Worm (Caenorhabditis elegans) whole organism, L4 larva: ENCODE measurements around the gene aexr-1.

Experiments used
- F49E8.2 ChIP-seq: sonication (generic microtip); optimal IDR thresholded peaks from 2 replicates; lab custom pipeline; 2016; ENCODE audit warnings: missing compliant biosample characterization, mild to moderate bottlenecking, missing genetic modification characterization, borderline replicate concordance
- R02D3.7 ChIP-seq: fragments of 150-350 bp; sonication (generic microtip); optimal IDR thresholded peaks from 3 replicates; lab custom pipeline; 2014; ENCODE audit warnings: missing biosample characterization, missing genetic modification characterization
- aha-1 ChIP-seq: fragments of 150-350 bp; peaks from one replicate; lab custom pipeline; 2014; ENCODE audit warnings: missing biosample characterization, missing genetic modification characterization
- ama-1 ChIP-seq: fragments of 150-350 bp; optimal IDR thresholded peaks from 2 replicates; lab custom pipeline; 2014; ENCODE audit warnings: inconsistent platforms, mixed read lengths
- attf-4 ChIP-seq: sonication (generic microtip); optimal IDR thresholded peaks from 3 replicates; lab custom pipeline; 2017; ENCODE audit warnings: missing biosample characterization, missing genetic modification characterization
- ceh-28 ChIP-seq: fragments of 150-350 bp; optimal IDR thresholded peaks from 2 replicates; lab custom pipeline; 2014; ENCODE audit warnings: missing biosample characterization, missing genetic modification reagents, missing genetic modification characterization
- ceh-62 ChIP-seq: sonication (generic microtip); optimal IDR thresholded peaks from 2 replicates; lab custom pipeline; 2017; ENCODE audit warnings: missing biosample characterization, missing genetic modification characterization
- ces-1 ChIP-seq: fragments of 150-350 bp; sonication (generic microtip); optimal IDR thresholded peaks from 4 replicates; lab custom pipeline; 2014; ENCODE audit warnings: missing biosample characterization, missing genetic modification reagents, missing genetic modification characterization
- cey-2 ChIP-seq: sonication (generic microtip); optimal IDR thresholded peaks from 3 replicates; lab custom pipeline; 2017; ENCODE audit warnings: missing genetic modification characterization, mild to moderate bottlenecking, missing compliant biosample characterization, antibody characterized with exemption, borderline replicate concordance; ENCODE audit not compliant: insufficient read depth
- ctbp-1 ChIP-seq: fragments of 200-800 bp; sonication (Bioruptor generic); IDR thresholded peaks from 2 replicates; pipeline ENCODE4 v1.3.6; 2022; ENCODE audit warnings: missing genetic modification reagents, missing genetic modification characterization, missing compliant biosample characterization
- daf-16 ChIP-seq, 3 experiments: sonication (generic microtip); optimal IDR thresholded peaks; 2 replicates each; lab custom pipeline; 2016 to 2017; ENCODE audit warnings: missing genetic modification characterization in 3 of 3, missing genetic modification reagents in 3 of 3, mild to moderate bottlenecking in 2 of 3, missing compliant biosample characterization in 2 of 3, missing biosample characterization in 1 of 3, moderate library complexity in 1 of 3
- daf-19 ChIP-seq: fragments of 200-800 bp; sonication (Bioruptor generic); conservative IDR thresholded peaks from 2 replicates; pipeline ENCODE4 v1.3.6; 2022; ENCODE audit warnings: missing genetic modification characterization, missing compliant biosample characterization
- dmd-6 ChIP-seq: fragments of 200-800 bp; sonication (Bioruptor generic); IDR thresholded peaks from 2 replicates; pipeline ENCODE4 v1.3.6; 2022; ENCODE audit warnings: missing genetic modification reagents, missing genetic modification characterization, missing compliant biosample characterization
- dve-1 ChIP-seq: sonication (generic microtip); optimal IDR thresholded peaks from 2 replicates; lab custom pipeline; 2017; ENCODE audit warnings: antibody characterized with exemption, mild to moderate bottlenecking, missing genetic modification characterization, missing compliant biosample characterization; ENCODE audit not compliant: insufficient read depth
- egl-43 ChIP-seq: fragments of 200-800 bp; sonication (Bioruptor generic); IDR thresholded peaks from 2 replicates; pipeline ENCODE4 v1.3.6; 2022; ENCODE audit warnings: missing genetic modification reagents, missing genetic modification characterization, missing compliant biosample characterization
- fos-1 ChIP-seq: fragments of 150-350 bp; optimal IDR thresholded peaks from 2 replicates; lab custom pipeline; 2014; ENCODE audit warnings: missing biosample characterization, missing genetic modification characterization
- hlh-11 ChIP-seq: fragments of 200-800 bp; sonication (Bioruptor generic); optimal IDR thresholded peaks from 2 replicates; lab custom pipeline; 2018; ENCODE audit warnings: mild to moderate bottlenecking, missing genetic modification characterization, missing compliant biosample characterization
- hlh-30 ChIP-seq: sonication (generic microtip); optimal IDR thresholded peaks from 2 replicates; lab custom pipeline; 2017; ENCODE audit warnings: antibody characterized with exemption, mild to moderate bottlenecking, missing genetic modification characterization, missing compliant biosample characterization; ENCODE audit not compliant: insufficient read depth
- lin-1 ChIP-seq: fragments of 200-800 bp; sonication (Bioruptor generic); IDR thresholded peaks from 2 replicates; pipeline ENCODE4 v1.3.6; 2022; ENCODE audit warnings: missing genetic modification reagents, missing genetic modification characterization, missing compliant biosample characterization
- lin-29 ChIP-seq: fragments of 200-800 bp; sonication (Bioruptor generic); IDR thresholded peaks from 2 replicates; pipeline ENCODE4 v1.3.6; 2022; ENCODE audit warnings: missing genetic modification reagents, missing genetic modification characterization, missing compliant biosample characterization
- lin-39 ChIP-seq: fragments of 150-350 bp; optimal IDR thresholded peaks from 2 replicates; lab custom pipeline; 2014; ENCODE audit warnings: missing biosample characterization, missing genetic modification reagents, missing genetic modification characterization
- lsy-2 ChIP-seq, 2 experiments: fragments of 150-350 bp in 1 of 2; sonication (generic microtip) in 1 of 2; optimal IDR thresholded peaks; 2 replicates each; lab custom pipeline; 2014 to 2017; ENCODE audit warnings: missing biosample characterization in 2 of 2, missing genetic modification characterization in 2 of 2
- madf-5 ChIP-seq, 2 experiments: fragments of 200-800 bp; sonication (Bioruptor generic); IDR thresholded peaks; 2 replicates each; pipeline ENCODE4 v1.3.6; 2022; ENCODE audit warnings: missing compliant biosample characterization in 2 of 2, missing genetic modification characterization in 2 of 2
- mxl-3 ChIP-seq: fragments of 200-800 bp; sonication (Bioruptor generic); optimal IDR thresholded peaks from 2 replicates; lab custom pipeline; 2018; ENCODE audit warnings: mild to moderate bottlenecking, missing genetic modification characterization, missing compliant biosample characterization
- nhr-10 ChIP-seq: fragments of 150-350 bp; optimal IDR thresholded peaks from 2 replicates; lab custom pipeline; 2014; ENCODE audit warnings: missing biosample characterization, missing genetic modification characterization
- nhr-111 ChIP-seq: fragments of 200-800 bp; sonication (Bioruptor generic); optimal IDR thresholded peaks from 2 replicates; lab custom pipeline; 2018; ENCODE audit warnings: mild to moderate bottlenecking, missing genetic modification characterization, missing compliant biosample characterization
- nhr-25 ChIP-seq: sonication (generic microtip); optimal IDR thresholded peaks from 2 replicates; lab custom pipeline; 2017; ENCODE audit warnings: missing genetic modification characterization, mild to moderate bottlenecking, missing compliant biosample characterization, antibody characterized with exemption, moderate library complexity, borderline replicate concordance; ENCODE audit not compliant: insufficient read depth
- nhr-28 ChIP-seq: fragments of 150-350 bp; optimal IDR thresholded peaks from 2 replicates; lab custom pipeline; 2014; ENCODE audit warnings: missing biosample characterization, missing genetic modification characterization
- nhr-77 ChIP-seq: fragments of 150-350 bp; optimal IDR thresholded peaks from 2 replicates; lab custom pipeline; 2014; ENCODE audit warnings: missing biosample characterization, missing genetic modification characterization
- pqm-1 ChIP-seq: sonication (generic microtip); optimal IDR thresholded peaks from 2 replicates; lab custom pipeline; 2017; ENCODE audit warnings: missing biosample characterization, missing genetic modification characterization
- rbr-2 ChIP-seq: sonication (generic microtip); optimal IDR thresholded peaks from 2 replicates; lab custom pipeline; 2016; ENCODE audit warnings: missing genotype, missing genetic modification characterization, missing compliant biosample characterization
- snpc-4 ChIP-seq: fragments of 150-350 bp; optimal IDR thresholded peaks from 2 replicates; lab custom pipeline; 2014; ENCODE audit warnings: missing biosample characterization, missing genetic modification characterization
- spr-3 ChIP-seq: fragments of 200-800 bp; sonication (Bioruptor generic); optimal IDR thresholded peaks from 2 replicates; lab custom pipeline; 2018; ENCODE audit warnings: mild to moderate bottlenecking, missing genetic modification characterization, missing compliant biosample characterization
- tag-97 ChIP-seq: fragments of 200-800 bp; sonication (Bioruptor generic); IDR thresholded peaks from 2 replicates; pipeline ENCODE4 v1.3.6; 2022; ENCODE audit warnings: missing genetic modification characterization, missing compliant biosample characterization
- unc-130 ChIP-seq: sonication (generic microtip); optimal IDR thresholded peaks from 2 replicates; lab custom pipeline; 2016; ENCODE audit warnings: missing genetic modification reagents, missing genetic modification characterization, missing compliant biosample characterization
- unc-62 ChIP-seq, 3 experiments: fragments of 150-350 bp in 1 of 3; sonication (generic microtip); optimal IDR thresholded peaks in 2 of 3; peaks in 1 of 3; 1 replicate in 1 of 3; 2 replicates in 2 of 3; lab custom pipeline; 2014 to 2017; ENCODE audit warnings: missing biosample characterization in 3 of 3, missing genetic modification characterization in 3 of 3, missing genetic modification reagents in 3 of 3, missing genotype in 1 of 3
- zip-11 ChIP-seq: fragments of 200-800 bp; sonication (Bioruptor generic); IDR thresholded peaks from 2 replicates; pipeline ENCODE4 v1.3.6; 2022; ENCODE audit warnings: missing genetic modification characterization, missing compliant biosample characterization
- zip-2 ChIP-seq: fragments of 150-350 bp; optimal IDR thresholded peaks from 2 replicates; lab custom pipeline; 2014; ENCODE audit warnings: missing biosample characterization, missing genetic modification characterization
- ztf-11 ChIP-seq: fragments of 150-350 bp; optimal IDR thresholded peaks from 2 replicates; lab custom pipeline; 2014; ENCODE audit warnings: missing biosample characterization, missing genetic modification characterization
- ztf-7 ChIP-seq: fragments of 150-350 bp; optimal IDR thresholded peaks from 2 replicates; lab custom pipeline; 2014; ENCODE audit warnings: missing biosample characterization, missing genetic modification characterization

aexr-1 gene

ce11 chrX:6649573-6649972, 14.5 kb upstream of the aexr-1 start:
- TF ChIP-seq lsy-2 (tag; optimal IDR thresholded peaks at IDR 0.05; lab: Kevin White, UChicago) (no peak), mxl-3 (peak; percentile 76), lin-29 (GFP tag; lab: Robert Waterston, UW) (no peak), egl-43 (GFP tag; lab: Robert Waterston, UW) (no peak), hlh-30 (tag; lab: Kevin White, UChicago) (peak; percentile 20), nhr-28 (tag; lab: Kevin White, UChicago) (peak; percentile 4), ama-1 (lab: Kevin White, UChicago) (no peak), dmd-6 (GFP tag; lab: Robert Waterston, UW) (no peak), unc-130 (no peak), nhr-25 (tag; lab: Kevin White, UChicago) (no peak), ctbp-1 (no peak), spr-3 (no peak), R02D3.7 (no peak), F49E8.2 (tag; lab: Kevin White, UChicago) (no peak)
- TF ChIP-seq, all 104 proteins: peak for 3

ce11 chrX:6646387-6647061, 11.5 kb upstream of the aexr-1 start:
- TF ChIP-seq fos-1 (tag; lab: Kevin White, UChicago), result no peak
- TF ChIP-seq lin-39 (tag; lab: Kevin White, UChicago), result no peak
- no peak for TF ChIP-seq daf-19 (GFP tag; lab: Robert Waterston, UW)
- no peak for TF ChIP-seq tag-97 (GFP tag; lab: Robert Waterston, UW)
- TF ChIP-seq zip-11 (GFP tag; lab: Robert Waterston, UW), result no peak
- no peak for TF ChIP-seq F49E8.2 (tag; lab: Kevin White, UChicago)
- TF ChIP-seq unc-62 (GFP tag; optimal IDR thresholded peaks at IDR 0.05 in 1 of 2; lab: Kevin White, UChicago), result no peak
- TF ChIP-seq unc-62 (tag; optimal IDR thresholded peaks at IDR 0.05; lab: Kevin White, UChicago), result no peak
- TF ChIP-seq dmd-6 (GFP tag; lab: Robert Waterston, UW), result peak; percentile 45; the same call in 1 of the 2 replicates
- no peak for TF ChIP-seq attf-4 (tag; lab: Kevin White, UChicago)
- TF ChIP-seq dve-1 (tag; lab: Kevin White, UChicago), result peak; percentile 47
- TF ChIP-seq ceh-62 (tag; lab: Kevin White, UChicago), result no peak
- TF ChIP-seq madf-5 (GFP tag; IDR thresholded peaks at IDR 0.05; lab: Robert Waterston, UW), result no peak
- peak; percentile 6 for TF ChIP-seq nhr-28 (tag; lab: Kevin White, UChicago)
- TF ChIP-seq spr-3, result no peak
- TF ChIP-seq zip-2 (tag; lab: Kevin White, UChicago), result no peak
- no peak for TF ChIP-seq ztf-7 (tag; lab: Kevin White, UChicago)
- TF ChIP-seq ama-1 (lab: Kevin White, UChicago), result no peak
- no peak for TF ChIP-seq ceh-28 (tag; lab: Kevin White, UChicago)
- no peak for TF ChIP-seq nhr-10 (tag; lab: Kevin White, UChicago)
- no peak for TF ChIP-seq snpc-4 (tag; lab: Kevin White, UChicago)
- TF ChIP-seq cey-2 (tag; lab: Kevin White, UChicago), result no peak
- no peak for TF ChIP-seq nhr-77
- no peak for TF ChIP-seq ztf-11 (tag; lab: Kevin White, UChicago)
- TF ChIP-seq hlh-11, result peak; percentile 50
- TF ChIP-seq ces-1 (GFP tag; lab: Kevin White, UChicago), result no peak
- peak; percentile 55 for TF ChIP-seq pqm-1 (tag; lab: Kevin White, UChicago)
- TF ChIP-seq egl-43 (GFP tag; lab: Robert Waterston, UW), result no peak
- no peak for TF ChIP-seq lin-1 (GFP tag; lab: Robert Waterston, UW)
- peak; percentile 57 for TF ChIP-seq hlh-30 (tag; lab: Kevin White, UChicago)
- TF ChIP-seq nhr-111 (GFP tag; lab: Kevin White, UChicago), result no peak
- no peak for TF ChIP-seq daf-16 (GFP tag; optimal IDR thresholded peaks at IDR 0.05; lab: Kevin White, UChicago)
- TF ChIP-seq daf-16 (tag; optimal IDR thresholded peaks at IDR 0.05; lab: Kevin White, UChicago), result peak; percentile 74
- no peak for TF ChIP-seq rbr-2 (tag; lab: Kevin White, UChicago)
- TF ChIP-seq aha-1 (tag; lab: Kevin White, UChicago), result no peak
